Worm (Caenorhabditis elegans) whole organism, L2 larva: ENCODE measurements around the gene F59B10.2.

Experiments
- elt-3 ChIP-seq: sonication (generic microtip); optimal IDR thresholded peaks from 2 replicates; lab custom pipeline; 2017; ENCODE audit warnings: missing biosample characterization, missing genetic modification characterization
- sma-9 ChIP-seq, 2 experiments: fragments of 150-350 bp in 1 of 2; sonication (generic microtip) in 1 of 2; optimal IDR thresholded peaks; 2 replicates each; lab custom pipeline; 2014 to 2016; ENCODE audit warnings: missing genetic modification characterization in 2 of 2, mild to moderate bottlenecking in 1 of 2, missing biosample characterization in 1 of 2, missing compliant biosample characterization in 1 of 2, missing genetic modification reagents in 1 of 2, moderate library complexity in 1 of 2
- snpc-4 ChIP-seq: fragments of 150-350 bp; optimal IDR thresholded peaks from 2 replicates; lab custom pipeline; 2014; ENCODE audit warnings: missing biosample characterization, missing genetic modification characterization
- zag-1 ChIP-seq: fragments of 150-350 bp; optimal IDR thresholded peaks from 2 replicates; lab custom pipeline; 2014; ENCODE audit warnings: missing biosample characterization, missing genetic modification characterization

- TF ChIP-seq elt-3 (tag; lab: Kevin White, UChicago), result no peak
- TF ChIP-seq sma-9 (GFP tag; optimal IDR thresholded peaks at IDR 0.05; lab: Kevin White, UChicago), result no peak
- TF ChIP-seq sma-9 (tag; optimal IDR thresholded peaks at IDR 0.05; lab: Kevin White, UChicago), result no peak
- no peak for TF ChIP-seq snpc-4 (tag; lab: Kevin White, UChicago)
- no peak for TF ChIP-seq zag-1
Observed at ce11 chrII:10479348-10479747, 30.3 kb downstream of the F59B10.2 start, which contains the start of gene clec-59.
